Worm (Caenorhabditis elegans) whole organism, L2 larva: ENCODE measurements around the gene Y60A9.3.

Experiments
- F13H6.1 ChIP-seq: sonication (generic microtip); optimal IDR thresholded peaks from 2 replicates; lab custom pipeline; 2016; ENCODE audit warnings: missing genetic modification characterization, missing compliant biosample characterization
- R02D3.7 ChIP-seq: fragments of 150-350 bp; optimal IDR thresholded peaks from 2 replicates; lab custom pipeline; 2014; ENCODE audit warnings: missing biosample characterization, missing genetic modification characterization
- Y55F3AM.14 ChIP-seq: fragments of 200-800 bp; sonication (Bioruptor generic); optimal IDR thresholded peaks from 2 replicates; lab custom pipeline; 2018; ENCODE audit warnings: mild to moderate bottlenecking, missing genetic modification characterization, missing compliant biosample characterization
- ZK546.5 ChIP-seq: sonication (generic microtip); optimal IDR thresholded peaks from 2 replicates; lab custom pipeline; 2017; ENCODE audit warnings: missing biosample characterization, missing genetic modification characterization
- aly-2 ChIP-seq: fragments of 150-350 bp; optimal IDR thresholded peaks from 2 replicates; lab custom pipeline; 2014; ENCODE audit warnings: missing biosample characterization, missing genetic modification characterization
- ama-1 ChIP-seq: fragments of 150-350 bp; optimal IDR thresholded peaks from 2 replicates; lab custom pipeline; 2018; ENCODE audit warnings: inconsistent platforms
- blmp-1 ChIP-seq: sonication (generic microtip); optimal IDR thresholded peaks from 2 replicates; lab custom pipeline; 2017; ENCODE audit warnings: missing genetic modification characterization, mild to moderate bottlenecking, missing compliant biosample characterization, antibody characterized with exemption, moderate library complexity; ENCODE audit not compliant: insufficient read depth
- ceh-16 ChIP-seq: fragments of 150-350 bp; optimal IDR thresholded peaks from 2 replicates; lab custom pipeline; 2014; ENCODE audit warnings: missing biosample characterization, missing genetic modification characterization
- crh-2 ChIP-seq: sonication (generic microtip); optimal IDR thresholded peaks from 2 replicates; lab custom pipeline; 2017; ENCODE audit warnings: missing biosample characterization, missing genetic modification characterization
- dmd-4 ChIP-seq: sonication (generic microtip); optimal IDR thresholded peaks from 2 replicates; lab custom pipeline; 2017; ENCODE audit warnings: missing biosample characterization, missing genetic modification characterization
- egl-27 ChIP-seq: sonication (generic microtip); optimal IDR thresholded peaks from 3 replicates; lab custom pipeline; 2017; ENCODE audit warnings: missing biosample characterization, missing genetic modification reagents, missing genetic modification characterization
- elt-1 ChIP-seq: fragments of 150-350 bp; optimal IDR thresholded peaks from 2 replicates; lab custom pipeline; 2014; ENCODE audit warnings: missing biosample characterization, missing genetic modification characterization
- fos-1 ChIP-seq: fragments of 150-350 bp; optimal IDR thresholded peaks from 2 replicates; lab custom pipeline; 2014; ENCODE audit warnings: missing biosample characterization, missing genetic modification characterization
- gmeb-1 ChIP-seq: fragments of 150-350 bp; optimal IDR thresholded peaks from 2 replicates; lab custom pipeline; 2014; ENCODE audit warnings: missing biosample characterization, missing genetic modification characterization
- lin-11 ChIP-seq: fragments of 150-350 bp; sonication (generic microtip); optimal IDR thresholded peaks from 2 replicates; lab custom pipeline; 2014; ENCODE audit warnings: missing biosample characterization, missing genetic modification characterization, inconsistent platforms, mixed read lengths
- lin-39 ChIP-seq: fragments of 150-350 bp; optimal IDR thresholded peaks from 2 replicates; lab custom pipeline; 2014; ENCODE audit warnings: missing biosample characterization, missing genetic modification reagents, missing genetic modification characterization
- lsy-2 ChIP-seq, 2 experiments: fragments of 150-350 bp in 1 of 2; sonication (generic microtip) in 1 of 2; optimal IDR thresholded peaks; 2 replicates each; lab custom pipeline; 2014 to 2017; ENCODE audit warnings: missing biosample characterization in 2 of 2, missing genetic modification characterization in 2 of 2
- mbf-1 ChIP-seq: sonication (generic microtip); optimal IDR thresholded peaks from 2 replicates; lab custom pipeline; 2017; ENCODE audit warnings: missing biosample characterization, missing genetic modification characterization
- nhr-10 ChIP-seq: sonication (generic microtip); optimal IDR thresholded peaks from 2 replicates; lab custom pipeline; 2017; ENCODE audit warnings: missing biosample characterization, missing genetic modification characterization
- nhr-12 ChIP-seq: fragments of 150-350 bp; optimal IDR thresholded peaks from 2 replicates; lab custom pipeline; 2014; ENCODE audit warnings: missing biosample characterization, missing genetic modification characterization
- nhr-129 ChIP-seq: fragments of 150-350 bp; optimal IDR thresholded peaks from 2 replicates; lab custom pipeline; 2014; ENCODE audit warnings: missing biosample characterization, missing genetic modification characterization
- nhr-21 ChIP-seq: fragments of 150-350 bp; optimal IDR thresholded peaks from 2 replicates; lab custom pipeline; 2014; ENCODE audit warnings: missing biosample characterization, missing genetic modification characterization
- nhr-237 ChIP-seq: fragments of 150-350 bp; optimal IDR thresholded peaks from 2 replicates; lab custom pipeline; 2014; ENCODE audit warnings: missing biosample characterization, missing genetic modification characterization
- nhr-25 ChIP-seq: fragments of 150-350 bp; sonication (generic microtip); optimal IDR thresholded peaks from 3 replicates; lab custom pipeline; 2014; ENCODE audit warnings: missing biosample characterization, missing genetic modification characterization
- nhr-6 ChIP-seq: fragments of 150-350 bp; optimal IDR thresholded peaks from 2 replicates; lab custom pipeline; 2014; ENCODE audit warnings: missing biosample characterization, missing genetic modification characterization
- nhr-77 ChIP-seq: fragments of 150-350 bp; optimal IDR thresholded peaks from 2 replicates; lab custom pipeline; 2014; ENCODE audit warnings: missing biosample characterization, missing genetic modification characterization
- peb-1 ChIP-seq: fragments of 150-350 bp; optimal IDR thresholded peaks from 2 replicates; lab custom pipeline; 2014; ENCODE audit warnings: missing biosample characterization, missing genetic modification characterization
- sem-4 ChIP-seq: fragments of 150-350 bp; optimal IDR thresholded peaks from 2 replicates; lab custom pipeline; 2014; ENCODE audit warnings: missing biosample characterization, missing genetic modification reagents, missing genetic modification characterization
- skn-1 ChIP-seq: sonication (generic microtip); optimal IDR thresholded peaks from 2 replicates; lab custom pipeline; 2017; ENCODE audit warnings: missing biosample characterization, missing genetic modification characterization
- sma-3 ChIP-seq: sonication (generic microtip); optimal IDR thresholded peaks from 2 replicates; lab custom pipeline; 2016; ENCODE audit warnings: missing genetic modification reagents, missing genetic modification characterization, missing compliant biosample characterization
- sma-9 ChIP-seq, 2 experiments: fragments of 150-350 bp in 1 of 2; sonication (generic microtip) in 1 of 2; optimal IDR thresholded peaks; 2 replicates each; lab custom pipeline; 2014 to 2016; ENCODE audit warnings: missing genetic modification characterization in 2 of 2, mild to moderate bottlenecking in 1 of 2, missing biosample characterization in 1 of 2, missing compliant biosample characterization in 1 of 2, missing genetic modification reagents in 1 of 2, moderate library complexity in 1 of 2
- snpc-4 ChIP-seq: fragments of 150-350 bp; optimal IDR thresholded peaks from 2 replicates; lab custom pipeline; 2014; ENCODE audit warnings: missing biosample characterization, missing genetic modification characterization
- unc-39 ChIP-seq: fragments of 150-350 bp; optimal IDR thresholded peaks from 2 replicates; lab custom pipeline; 2014; ENCODE audit warnings: missing biosample characterization, missing genetic modification characterization
- unc-55 ChIP-seq: fragments of 150-350 bp; sonication (generic microtip); optimal IDR thresholded peaks from 3 replicates; lab custom pipeline; 2014; ENCODE audit warnings: missing biosample characterization, missing genetic modification reagents, missing genetic modification characterization
- unc-62 ChIP-seq: fragments of 150-350 bp; optimal IDR thresholded peaks from 2 replicates; lab custom pipeline; 2014; ENCODE audit warnings: missing biosample characterization, missing genetic modification reagents, missing genetic modification characterization
- zag-1 ChIP-seq: fragments of 150-350 bp; optimal IDR thresholded peaks from 2 replicates; lab custom pipeline; 2014; ENCODE audit warnings: missing biosample characterization, missing genetic modification characterization
- ztf-4 ChIP-seq: fragments of 150-350 bp; optimal IDR thresholded peaks from 2 replicates; lab custom pipeline; 2014; ENCODE audit warnings: missing biosample characterization, missing genetic modification characterization

The Y60A9.3 gene

ce11 chrX:14370314-14370713, 12.7 kb upstream of the Y60A9.3 start, which contains the start of gene irk-3:
irk-3 (minus strand) TSS chrX:14370414.
- TF ChIP-seq sma-9 (GFP tag; optimal IDR thresholded peaks at IDR 0.05; lab: Kevin White, UChicago) = no peak
- TF ChIP-seq sma-9 (tag; optimal IDR thresholded peaks at IDR 0.05; lab: Kevin White, UChicago) = no peak
- no peak for TF ChIP-seq aly-2 (tag; lab: Kevin White, UChicago)
- TF ChIP-seq zag-1 (tag; lab: Kevin White, UChicago) = no peak
- TF ChIP-seq nhr-12 (tag; lab: Kevin White, UChicago) = no peak
- TF ChIP-seq sem-4 (tag; lab: Kevin White, UChicago) = no peak
- no peak for TF ChIP-seq egl-27 (tag; lab: Kevin White, UChicago)

- TF ChIP-seq Y55F3AM.14 (no peak), peb-1 (tag; lab: Kevin White, UChicago) (no peak), ceh-16 (tag; lab: Kevin White, UChicago) (no peak), ZK546.5 (tag; lab: Kevin White, UChicago) (no peak), crh-2 (tag; lab: Kevin White, UChicago) (no peak), nhr-12 (tag; lab: Kevin White, UChicago) (no peak), skn-1 (tag; lab: Kevin White, UChicago) (no peak), nhr-237 (tag; lab: Kevin White, UChicago) (no peak), F13H6.1 (tag; lab: Kevin White, UChicago) (no peak), nhr-21 (tag; lab: Kevin White, UChicago) (no peak)
Measured at ce11 chrX:14377169-14377568, 5.9 kb upstream of the Y60A9.3 start, which contains the start of gene Y60A9A.1. Y60A9A.1 (minus strand) TSS chrX:14377269.

ce11 chrX:14395267-14395666, 12.2 kb downstream of the Y60A9.3 start, which contains the start of gene Y60A9.1:
Y60A9.1 (minus strand) TSS chrX:14395367.
- TF ChIP-seq Y55F3AM.14 = no peak
- no peak for TF ChIP-seq sma-3
- no peak for TF ChIP-seq elt-1 (tag; lab: Kevin White, UChicago)
- TF ChIP-seq nhr-77 (tag; lab: Kevin White, UChicago) = no peak
- TF ChIP-seq R02D3.7 = no peak
- no peak for TF ChIP-seq lsy-2 (tag; optimal IDR thresholded peaks at IDR 0.05; lab: Kevin White, UChicago)
- no peak for TF ChIP-seq lin-39
- no peak for TF ChIP-seq ZK546.5 (tag; lab: Kevin White, UChicago)
- TF ChIP-seq nhr-25 (tag; lab: Kevin White, UChicago) = no peak
- TF ChIP-seq unc-55 (GFP tag; lab: Kevin White, UChicago) = no peak
- no peak for TF ChIP-seq peb-1 (tag; lab: Kevin White, UChicago)

- TF ChIP-seq skn-1 (tag; lab: Kevin White, UChicago) (no peak), nhr-12 (tag; lab: Kevin White, UChicago) (no peak), ama-1 (no peak), F13H6.1 (tag; lab: Kevin White, UChicago) (no peak), R02D3.7 (no peak), crh-2 (tag; lab: Kevin White, UChicago) (no peak), Y55F3AM.14 (no peak), lin-11 (no peak)
Measured at ce11 chrX:14399035-14399434, 16.0 kb downstream of the Y60A9.3 start.

- TF ChIP-seq nhr-21 (tag; lab: Kevin White, UChicago) (no peak), nhr-12 (tag; lab: Kevin White, UChicago) (no peak), R02D3.7 (no peak), ztf-4 (no peak), unc-55 (GFP tag; lab: Kevin White, UChicago) (peak; percentile 3), aly-2 (tag; lab: Kevin White, UChicago) (no peak)
Measured at ce11 chrX:14401230-14401629, 18.2 kb downstream of the Y60A9.3 start.

DNA sequence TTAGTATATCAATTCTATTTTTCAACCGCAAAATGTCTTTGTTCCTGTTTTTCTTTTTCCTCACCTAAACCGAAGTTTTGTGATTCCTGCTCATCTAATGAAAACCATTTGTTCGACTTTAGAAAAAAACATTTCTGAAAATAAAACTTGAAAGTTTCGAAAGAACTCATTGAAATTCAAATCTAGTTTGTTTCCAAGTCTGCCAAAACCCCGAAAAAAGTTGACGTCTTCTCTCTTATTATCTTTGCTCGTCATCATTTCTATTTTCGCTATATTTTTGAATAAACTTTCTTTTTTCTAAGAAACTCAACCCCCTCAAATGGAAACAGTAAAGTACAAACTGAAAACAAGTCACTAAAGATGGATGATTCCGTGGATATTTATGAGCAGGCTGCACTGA, 22.8 kb downstream of the Y60A9.3 start, which contains the start of gene frpr-17:
Gene frpr-17, plus strand, starts transcription at position 301 of the 400 bp plus-strand sequence.
- TF ChIP-seq ceh-16 (tag; lab: Kevin White, UChicago) = no peak

DNA sequence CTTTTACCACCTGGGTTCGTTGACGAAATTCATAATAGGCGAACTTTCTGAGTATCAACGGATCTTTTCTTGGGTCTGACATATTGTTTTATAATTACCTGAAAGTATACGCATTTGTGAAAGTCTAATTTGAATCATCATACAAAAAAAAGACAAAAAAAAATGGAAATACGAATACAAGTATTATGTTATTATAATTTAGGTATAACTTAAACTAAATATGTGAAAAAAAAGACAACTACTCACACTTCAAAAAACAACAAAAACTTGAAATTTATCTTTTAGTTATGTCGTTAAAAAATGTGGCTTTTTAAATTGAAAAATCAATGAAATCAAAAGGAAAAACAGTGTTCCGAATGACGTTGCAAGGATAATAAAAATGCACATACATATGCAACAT, 29.7 kb downstream of the Y60A9.3 start, which contains the start of gene fbxa-179:
Gene fbxa-179, minus strand, starts transcription at position 101 of the 400 bp plus-strand sequence.
- no peak for TF ChIP-seq sma-9 (GFP tag; optimal IDR thresholded peaks at IDR 0.05; lab: Kevin White, UChicago)
- no peak for TF ChIP-seq sma-9 (tag; optimal IDR thresholded peaks at IDR 0.05; lab: Kevin White, UChicago)
- TF ChIP-seq snpc-4 (tag; lab: Kevin White, UChicago) = no peak
- TF ChIP-seq dmd-4 (tag; lab: Kevin White, UChicago) = no peak
- no peak for TF ChIP-seq peb-1 (tag; lab: Kevin White, UChicago)
- no peak for TF ChIP-seq lsy-2 (tag; optimal IDR thresholded peaks at IDR 0.05; lab: Kevin White, UChicago)
- TF ChIP-seq nhr-129 (tag; lab: Kevin White, UChicago) = no peak
- TF ChIP-seq unc-39 (tag; lab: Kevin White, UChicago) = no peak
- no peak for TF ChIP-seq mbf-1 (tag; lab: Kevin White, UChicago)
- TF ChIP-seq fos-1 (tag; lab: Kevin White, UChicago) = no peak
- TF ChIP-seq zag-1 (tag; lab: Kevin White, UChicago) = no peak
- TF ChIP-seq egl-27 (tag; lab: Kevin White, UChicago) = no peak
- no peak for TF ChIP-seq unc-62 (GFP tag; lab: Kevin White, UChicago)
- no peak for TF ChIP-seq nhr-6 (tag; lab: Kevin White, UChicago)
- TF ChIP-seq nhr-21 (tag; lab: Kevin White, UChicago) = no peak
- TF ChIP-seq blmp-1 = no peak
- TF ChIP-seq nhr-10 (tag; lab: Kevin White, UChicago) = no peak
- TF ChIP-seq gmeb-1 = no peak
